Worm (Caenorhabditis elegans): ENCODE results near the gene C07E3.10.

- TF ChIP-seq ZK546.5 (tag; optimal IDR thresholded peaks at IDR 0.05) (no peak), egl-27 (tag; optimal IDR thresholded peaks at IDR 0.05) (no peak), lsy-2 (tag; optimal IDR thresholded peaks at IDR 0.05) (peak in 1 of 2 experiments; percentile 31), ztf-4 (tag; optimal IDR thresholded peaks at IDR 0.05) (no peak), aly-2 (tag; optimal IDR thresholded peaks at IDR 0.05) (no peak), nhr-77 (tag; optimal IDR thresholded peaks at IDR 0.05) (no peak), nhr-11 (tag; optimal IDR thresholded peaks at IDR 0.05) (no peak), skn-1 (tag; optimal IDR thresholded peaks at IDR 0.05) (no peak), snpc-4 (tag; optimal IDR thresholded peaks at IDR 0.05) (no peak), ceh-16 (tag; optimal IDR thresholded peaks at IDR 0.05) (no peak), zag-1 (tag; optimal IDR thresholded peaks at IDR 0.05) (no peak), nhr-237 (tag; optimal IDR thresholded peaks at IDR 0.05) (no peak), nhr-6 (tag; optimal IDR thresholded peaks at IDR 0.05) (no peak)
These were observed 24.7 kb downstream of the C07E3.10 start for ce11 chrII:10370826-10371225.
